Fruit fly (Drosophila melanogaster): ENCODE measurements around the gene Snmp1.

The Snmp1 gene

dm6 chr3R:21158643-21159042 lies 9.4 kb downstream of the Snmp1 start (continued):
- TF ChIP-seq Vsx1 (GFP tag; optimal IDR thresholded peaks at IDR 0.05) (peak; percentile 23), trem (tag; optimal IDR thresholded peaks at IDR 0.05) (no peak), CG16815 (GFP tag; optimal IDR thresholded peaks at IDR 0.05) (no peak), caup (GFP tag; optimal IDR thresholded peaks at IDR 0.05; ENCODE audit: severe bottlenecking) (peak; percentile 53), CG14860 (GFP tag; IDR thresholded peaks at IDR 0.05; ENCODE audit: partially characterized antibody) (no peak), crc (GFP tag; optimal IDR thresholded peaks at IDR 0.05) (no peak), MTF-1 (GFP tag; optimal IDR thresholded peaks at IDR 0.05; ENCODE audit: borderline replicate concordance) (peak; percentile 41), CG15601 (tag; optimal IDR thresholded peaks at IDR 0.05) (peak; percentile 85), CG3065 (GFP tag; optimal IDR thresholded peaks at IDR 0.05) (no peak), CG7839 (tag; optimal IDR thresholded peaks at IDR 0.05) (peak; percentile 1), bcd (GFP tag; optimal IDR thresholded peaks at IDR 0.05) (peak; percentile 8), CG18599 (GFP tag; optimal IDR thresholded peaks at IDR 0.05) (peak; percentile 47), ken (GFP tag; IDR thresholded peaks at IDR 0.05) (no peak), gem (tag; optimal IDR thresholded peaks at IDR 0.05) (peak; percentile 21), CG11696 (GFP tag; IDR thresholded peaks at IDR 0.05) (no peak), sens (GFP tag) (peak; percentile 80), NFAT (GFP tag; IDR thresholded peaks at IDR 0.05) (no peak), luna (GFP tag; optimal IDR thresholded peaks at IDR 0.05) (no peak), PHDP (tag; optimal IDR thresholded peaks at IDR 0.05) (peak; percentile 26), CG15514 (GFP tag; optimal IDR thresholded peaks at IDR 0.05) (peak; percentile 27), twi (tag; optimal IDR thresholded peaks at IDR 0.05) (no peak), kah (GFP tag; optimal IDR thresholded peaks at IDR 0.05) (no peak), CG11695 (GFP tag; IDR thresholded peaks at IDR 0.05) (no peak), HLHmδ (GFP tag; optimal IDR thresholded peaks at IDR 0.05) (no peak), CG3281 (GFP tag; optimal IDR thresholded peaks at IDR 0.05) (peak; percentile 34), CG6272 (GFP tag; IDR thresholded peaks at IDR 0.05) (no peak)

dm6 chr3R:21156572-21157480 lies 11.2 kb downstream of the Snmp1 start:
- TF ChIP-seq Asciz (GFP tag; optimal IDR thresholded peaks at IDR 0.05) (no peak), pan (optimal IDR thresholded peaks at IDR 0.05) (no peak), pan (GFP tag; optimal IDR thresholded peaks at IDR 0.05 in 1 of 2, IDR thresholded peaks at IDR 0.05 in 1 of 2) (no peak), dimm (GFP tag; IDR thresholded peaks at IDR 0.05) (no peak), CG18011 (GFP tag; optimal IDR thresholded peaks at IDR 0.05) (no peak), wdn (GFP tag; IDR thresholded peaks at IDR 0.05) (no peak), CG34376 (GFP tag; optimal IDR thresholded peaks at IDR 0.05) (peak; percentile 30), CG13775 (GFP tag; optimal IDR thresholded peaks at IDR 0.05) (no peak), CG3281 (GFP tag; optimal IDR thresholded peaks at IDR 0.05) (peak; percentile 10), CG6765 (GFP tag; optimal IDR thresholded peaks at IDR 0.05) (no peak), CG12155 (GFP tag; optimal IDR thresholded peaks at IDR 0.05) (no peak), vvl (GFP tag; IDR thresholded peaks at IDR 0.05) (no peak), ato (GFP tag; IDR thresholded peaks at IDR 0.05; ENCODE audit: partially characterized antibody) (no peak), ranshi (GFP tag; IDR thresholded peaks at IDR 0.05) (no peak), bcd (GFP tag; optimal IDR thresholded peaks at IDR 0.05) (no peak), dm (GFP tag; optimal IDR thresholded peaks at IDR 0.05) (no peak), Dip2 (GFP tag; IDR thresholded peaks at IDR 0.05) (no peak), CG10543 (GFP tag; optimal IDR thresholded peaks at IDR 0.05) (no peak), CG5245 (GFP tag; optimal IDR thresholded peaks at IDR 0.05) (no peak), CG16813 (GFP tag; IDR thresholded peaks at IDR 0.05; ENCODE audit: partially characterized antibody) (no peak), Bdp1 (GFP tag; optimal IDR thresholded peaks at IDR 0.05) (no peak), crp (GFP tag; optimal IDR thresholded peaks at IDR 0.05) (peak in 1 of 2 experiments; percentile 73), caup (GFP tag; optimal IDR thresholded peaks at IDR 0.05; ENCODE audit: severe bottlenecking) (no peak), bowl (GFP tag; IDR thresholded peaks at IDR 0.05) (no peak), MBD-R2 (GFP tag; IDR thresholded peaks at IDR 0.05) (no peak), Oaz (GFP tag; IDR thresholded peaks at IDR 0.05) (no peak)
